Fruit fly (Drosophila melanogaster): ENCODE results near the gene CG44837.

The CG44837 gene

DNA sequence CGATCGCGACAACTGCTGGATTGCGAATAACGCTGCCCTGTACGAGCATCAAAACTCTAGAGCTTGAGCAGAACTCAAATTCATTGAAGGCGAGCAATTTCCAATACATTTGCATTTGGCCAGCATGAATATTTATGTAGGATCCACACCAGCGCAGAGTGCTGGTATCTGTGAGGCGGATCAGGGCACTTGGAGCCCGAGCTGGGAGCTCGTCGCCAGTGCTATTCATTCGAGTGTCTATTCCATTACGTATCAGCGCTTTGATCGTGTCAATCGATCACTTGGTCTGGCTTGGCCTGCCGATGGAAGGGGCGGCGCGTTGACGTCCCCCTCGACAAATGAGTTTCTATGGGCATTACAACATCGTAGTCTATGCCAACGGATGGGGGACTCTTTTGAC lies 27.4 kb upstream of the CG44837 start, which contains the start of gene prc:
Gene prc, minus strand, starts transcription at position 28 of the 400 bp plus-strand sequence.
- no peak for TF ChIP-seq tai (GFP tag; optimal IDR thresholded peaks at IDR 0.05)
- no peak for TF ChIP-seq psq (GFP tag; optimal IDR thresholded peaks at IDR 0.05)
- TF ChIP-seq Dfd (GFP tag; optimal IDR thresholded peaks at IDR 0.05), result no peak
- no peak for TF ChIP-seq Hr83 (GFP tag; optimal IDR thresholded peaks at IDR 0.05; ENCODE audit: poor library complexity, severe bottlenecking)
- TF ChIP-seq GATAd (GFP tag; optimal IDR thresholded peaks at IDR 0.05), result no peak

- no peak for TF ChIP-seq CrebA (GFP tag; optimal IDR thresholded peaks at IDR 0.05; ENCODE audit: borderline replicate concordance)
- no peak for TF ChIP-seq pan (optimal IDR thresholded peaks at IDR 0.05)
- no peak for TF ChIP-seq lola (GFP tag; optimal IDR thresholded peaks at IDR 0.05)
Measured at dm6 chr3L:11957669-11958333, 19.1 kb upstream of the CG44837 start, which contains the start of the genes CG11570 and CG43294. Gene CG11570, minus strand, starts transcription at chr3L:11957769. Gene CG43294, plus strand, starts transcription at chr3L:11958283.

- TF ChIP-seq Jra (GFP tag; optimal IDR thresholded peaks at IDR 0.05) (no peak), tai (GFP tag; optimal IDR thresholded peaks at IDR 0.05) (no peak), OdsH (GFP tag; optimal IDR thresholded peaks at IDR 0.05) (no peak), psq (GFP tag; optimal IDR thresholded peaks at IDR 0.05) (no peak), Hr83 (GFP tag; optimal IDR thresholded peaks at IDR 0.05; ENCODE audit: poor library complexity, severe bottlenecking) (no peak), CG9705 (GFP tag; optimal IDR thresholded peaks at IDR 0.05) (no peak)
Measured at dm6 chr3L:11953783-11954182, 15.1 kb upstream of the CG44837 start, which contains the start of gene CG7248. Gene CG7248, plus strand, starts transcription at chr3L:11954083.

dm6 chr3L:11953217-11953616 lies 14.5 kb upstream of the CG44837 start, which contains the start of gene obst-G:
Gene obst-G, minus strand, starts transcription at chr3L:11953317.
- TF ChIP-seq Dif (GFP tag; optimal IDR thresholded peaks at IDR 0.05; ENCODE audit: partially characterized antibody), result no peak
- no peak for TF ChIP-seq CrebA (GFP tag; optimal IDR thresholded peaks at IDR 0.05; ENCODE audit: borderline replicate concordance)
- TF ChIP-seq dl (GFP tag; optimal IDR thresholded peaks at IDR 0.05; ENCODE audit: insufficient read depth in 1 of 2, partially characterized antibody in 2 of 2), result no peak
- TF ChIP-seq CG32264 (GFP tag; optimal IDR thresholded peaks at IDR 0.05), result no peak
- TF ChIP-seq h (GFP tag; optimal IDR thresholded peaks at IDR 0.05), result no peak
- no peak for TF ChIP-seq sage (GFP tag; optimal IDR thresholded peaks at IDR 0.05)
- no peak for TF ChIP-seq Abd-B (GFP tag; optimal IDR thresholded peaks at IDR 0.05)
- no peak for TF ChIP-seq Hnf4 (GFP tag; optimal IDR thresholded peaks at IDR 0.05)
- no peak for TF ChIP-seq Rel (GFP tag; optimal IDR thresholded peaks at IDR 0.05)
- no peak for TF ChIP-seq Rel (tag; optimal IDR thresholded peaks at IDR 0.05)
- TF ChIP-seq Hr78 (GFP tag; optimal IDR thresholded peaks at IDR 0.05), result no peak
- TF ChIP-seq Sp1 (GFP tag; optimal IDR thresholded peaks at IDR 0.05), result no peak
- TF ChIP-seq tai (GFP tag; optimal IDR thresholded peaks at IDR 0.05), result no peak

DNA sequence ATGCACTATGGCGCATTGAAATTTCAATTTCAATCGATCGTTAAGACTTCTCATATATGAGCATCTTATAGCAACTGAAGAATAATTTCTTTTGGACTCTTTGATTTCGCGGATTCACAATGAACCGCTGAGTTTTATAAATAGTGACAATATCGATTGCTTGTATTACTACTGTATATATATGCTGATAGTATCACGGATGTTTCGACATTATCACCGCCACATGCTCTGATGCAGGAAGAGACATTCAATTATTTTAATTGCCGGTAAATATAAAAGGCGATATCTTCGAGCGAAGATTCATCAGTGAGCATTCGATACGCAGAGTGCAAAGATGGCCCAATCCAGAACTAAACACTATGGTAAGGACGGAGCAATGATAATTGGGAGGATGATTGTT lies 10.9 kb upstream of the CG44837 start, which contains the start of gene CG17826:
Gene CG17826, plus strand, starts transcription at position 301 of the 400 bp plus-strand sequence.
- TF ChIP-seq woc (GFP tag; optimal IDR thresholded peaks at IDR 0.05) (no peak), GATAd (GFP tag; optimal IDR thresholded peaks at IDR 0.05) (no peak), h (GFP tag; optimal IDR thresholded peaks at IDR 0.05) (no peak), N (GFP tag; optimal IDR thresholded peaks at IDR 0.05) (no peak), Mio (GFP tag; optimal IDR thresholded peaks at IDR 0.05) (no peak), OdsH (GFP tag; optimal IDR thresholded peaks at IDR 0.05) (no peak), CrebA (GFP tag; optimal IDR thresholded peaks at IDR 0.05; ENCODE audit: borderline replicate concordance) (no peak), Sp1 (GFP tag; optimal IDR thresholded peaks at IDR 0.05) (no peak), Hnf4 (GFP tag; optimal IDR thresholded peaks at IDR 0.05) (no peak), Rel (GFP tag; optimal IDR thresholded peaks at IDR 0.05) (no peak), Rel (tag; optimal IDR thresholded peaks at IDR 0.05) (no peak), brk (GFP tag; optimal IDR thresholded peaks at IDR 0.05) (no peak), HLH106 (tag; optimal IDR thresholded peaks at IDR 0.05) (no peak), sv (GFP tag; optimal IDR thresholded peaks at IDR 0.05) (no peak), Vsx2 (GFP tag; optimal IDR thresholded peaks at IDR 0.05; ENCODE audit: partially characterized antibody) (no peak), Abd-B (GFP tag; optimal IDR thresholded peaks at IDR 0.05) (no peak)
